Fruit fly (Drosophila melanogaster): ENCODE data around the gene Sec23.

Gene Sec23

DNA sequence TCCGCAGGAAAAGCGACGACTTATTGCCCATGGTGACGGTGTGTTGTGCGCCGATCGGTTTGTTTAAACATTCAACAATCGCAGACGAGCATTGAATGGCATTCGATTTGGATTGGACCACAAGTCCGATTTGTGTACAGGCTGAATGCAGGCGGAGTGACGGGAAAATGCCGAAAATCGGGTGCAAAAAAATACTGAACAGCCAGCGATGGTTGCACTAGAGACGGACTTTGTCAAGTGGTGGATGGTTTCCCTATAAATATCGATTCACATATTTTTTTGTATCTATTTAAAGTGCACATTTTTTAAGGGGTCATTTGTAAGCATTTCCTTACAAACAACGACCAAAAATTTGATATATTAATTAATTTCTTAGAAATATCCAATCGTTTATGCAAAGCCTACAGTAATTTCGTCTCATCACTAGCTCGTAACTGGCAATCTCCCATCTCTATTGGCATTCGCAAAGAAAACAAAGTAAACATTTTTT, 5.9 kb downstream of the Sec23 start, which contains the start of the genes elm and MED27:
TSS of gene elm (minus strand) at position 170 of the 490 bp plus-strand sequence.
TSS of gene MED27 (plus strand) at position 448 of the 490 bp plus-strand sequence.
- TF ChIP-seq Hr83 (GFP tag; optimal IDR thresholded peaks at IDR 0.05; ENCODE audit: poor library complexity, severe bottlenecking) (peak; percentile 50), foxo (GFP tag; optimal IDR thresholded peaks at IDR 0.05) (peak; percentile 41 to 96), sv (GFP tag; optimal IDR thresholded peaks at IDR 0.05) (peak; percentile 91), Hnf4 (GFP tag; optimal IDR thresholded peaks at IDR 0.05) (peak; percentile 95), HLH106 (tag; optimal IDR thresholded peaks at IDR 0.05) (peak; percentile 95), ey (GFP tag; optimal IDR thresholded peaks at IDR 0.05) (peak; percentile 94), dsf (GFP tag; optimal IDR thresholded peaks at IDR 0.05; ENCODE audit: borderline replicate concordance) (peak; percentile 93), N (GFP tag; optimal IDR thresholded peaks at IDR 0.05) (no peak), Hr78 (GFP tag; optimal IDR thresholded peaks at IDR 0.05) (no peak), GATAd (GFP tag; optimal IDR thresholded peaks at IDR 0.05) (peak; percentile 92), Abd-B (GFP tag; optimal IDR thresholded peaks at IDR 0.05) (no peak), pan (optimal IDR thresholded peaks at IDR 0.05) (no peak), Myc (optimal IDR thresholded peaks at IDR 0.05) (no peak), Jra (GFP tag; optimal IDR thresholded peaks at IDR 0.05) (peak; percentile 91), Dfd (GFP tag; optimal IDR thresholded peaks at IDR 0.05) (no peak), dmrt93B (GFP tag; optimal IDR thresholded peaks at IDR 0.05) (peak; percentile 94), fru (GFP tag; optimal IDR thresholded peaks at IDR 0.05) (peak; percentile 93), woc (GFP tag; optimal IDR thresholded peaks at IDR 0.05) (peak; percentile 97), lola (GFP tag; optimal IDR thresholded peaks at IDR 0.05) (no peak), brk (GFP tag; optimal IDR thresholded peaks at IDR 0.05) (no peak), Mio (GFP tag; optimal IDR thresholded peaks at IDR 0.05) (peak; percentile 55), dl (GFP tag; optimal IDR thresholded peaks at IDR 0.05; ENCODE audit: insufficient read depth in 1 of 2, partially characterized antibody in 2 of 2) (no peak), tai (GFP tag; optimal IDR thresholded peaks at IDR 0.05) (no peak), CG9705 (GFP tag; optimal IDR thresholded peaks at IDR 0.05) (peak; percentile 87), Sp1 (GFP tag; optimal IDR thresholded peaks at IDR 0.05) (peak; percentile 91), psq (GFP tag; optimal IDR thresholded peaks at IDR 0.05) (peak; percentile 87), jim (GFP tag; optimal IDR thresholded peaks at IDR 0.05) (peak; percentile 3), CG32264 (GFP tag; optimal IDR thresholded peaks at IDR 0.05) (peak; percentile 81), sage (GFP tag; optimal IDR thresholded peaks at IDR 0.05) (peak; percentile 88), h (GFP tag; optimal IDR thresholded peaks at IDR 0.05) (peak; percentile 95), Rel (GFP tag; optimal IDR thresholded peaks at IDR 0.05) (no peak), Rel (tag; optimal IDR thresholded peaks at IDR 0.05) (peak; percentile 69), Vsx2 (GFP tag; optimal IDR thresholded peaks at IDR 0.05; ENCODE audit: partially characterized antibody) (no peak), rgr (GFP tag; optimal IDR thresholded peaks at IDR 0.05) (peak; percentile 94), usp (GFP tag; optimal IDR thresholded peaks at IDR 0.05) (no peak), OdsH (GFP tag; optimal IDR thresholded peaks at IDR 0.05) (peak; percentile 90), br (GFP tag; optimal IDR thresholded peaks at IDR 0.05) (peak; percentile 93), CrebA (GFP tag; optimal IDR thresholded peaks at IDR 0.05; ENCODE audit: borderline replicate concordance) (no peak), Dif (GFP tag; optimal IDR thresholded peaks at IDR 0.05; ENCODE audit: partially characterized antibody) (peak; percentile 5)

DNA sequence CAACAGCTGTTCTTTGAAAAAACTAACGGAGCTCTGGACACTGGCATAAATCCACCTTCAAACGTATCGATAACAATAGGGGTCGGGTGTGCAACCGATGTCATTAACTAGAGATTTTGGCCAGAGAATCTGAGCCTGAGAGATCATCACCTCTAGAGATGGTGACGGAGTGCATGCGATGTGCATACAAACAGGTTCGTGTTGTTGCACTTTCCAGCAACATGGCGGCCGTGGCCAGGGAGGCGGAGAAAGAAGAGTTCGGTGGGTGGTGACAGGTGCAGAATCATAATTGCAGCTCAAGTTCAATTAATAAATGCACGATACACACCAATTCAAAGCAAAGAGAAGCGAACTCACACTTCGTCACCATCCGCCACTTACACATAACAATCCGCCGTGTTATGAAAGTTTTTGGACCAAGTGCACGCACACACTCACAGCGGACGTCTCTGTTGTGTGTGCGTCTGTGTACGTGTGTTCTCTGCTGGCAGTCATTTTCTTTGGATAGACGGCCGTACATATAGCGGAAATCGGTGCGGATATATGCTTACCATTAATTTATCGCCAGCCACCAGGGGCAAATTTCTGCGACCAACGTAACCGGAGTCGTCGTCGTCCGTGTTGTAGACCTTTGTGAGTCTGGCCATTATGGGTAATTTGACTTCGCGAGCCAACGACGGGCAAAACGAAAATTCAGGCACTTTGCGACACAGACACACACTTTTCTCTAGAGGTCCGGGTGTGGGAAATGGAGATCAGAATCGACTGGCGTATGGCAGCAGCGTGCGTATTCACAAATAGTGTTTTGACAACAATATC, 10.3 kb downstream of the Sec23 start:
- TF ChIP-seq jim (GFP tag; optimal IDR thresholded peaks at IDR 0.05), result no peak
- peak; percentile 5 for TF ChIP-seq OdsH (GFP tag; optimal IDR thresholded peaks at IDR 0.05)
- no peak for TF ChIP-seq CG9705 (GFP tag; optimal IDR thresholded peaks at IDR 0.05)
- no peak for TF ChIP-seq Sp1 (GFP tag; optimal IDR thresholded peaks at IDR 0.05)
- no peak for TF ChIP-seq Rel (GFP tag; optimal IDR thresholded peaks at IDR 0.05)
- no peak for TF ChIP-seq Rel (tag; optimal IDR thresholded peaks at IDR 0.05)
- TF ChIP-seq brk (GFP tag; optimal IDR thresholded peaks at IDR 0.05), result no peak
- TF ChIP-seq N (GFP tag; optimal IDR thresholded peaks at IDR 0.05), result no peak
- no peak for TF ChIP-seq sv (GFP tag; optimal IDR thresholded peaks at IDR 0.05)
- peak; percentile 36 for TF ChIP-seq Hr83 (GFP tag; optimal IDR thresholded peaks at IDR 0.05; ENCODE audit: poor library complexity, severe bottlenecking)
- peak; percentile 39 for TF ChIP-seq h (GFP tag; optimal IDR thresholded peaks at IDR 0.05)
- peak; percentile 2 for TF ChIP-seq rgr (GFP tag; optimal IDR thresholded peaks at IDR 0.05)
- no peak for TF ChIP-seq dmrt93B (GFP tag; optimal IDR thresholded peaks at IDR 0.05)
- TF ChIP-seq psq (GFP tag; optimal IDR thresholded peaks at IDR 0.05), result peak; percentile 3
- TF ChIP-seq Hr78 (GFP tag; optimal IDR thresholded peaks at IDR 0.05), result no peak
- no peak for TF ChIP-seq Dfd (GFP tag; optimal IDR thresholded peaks at IDR 0.05)
- no peak for TF ChIP-seq GATAd (GFP tag; optimal IDR thresholded peaks at IDR 0.05)
- no peak for TF ChIP-seq ey (GFP tag; optimal IDR thresholded peaks at IDR 0.05)
- no peak for TF ChIP-seq pan (optimal IDR thresholded peaks at IDR 0.05)
- TF ChIP-seq usp (GFP tag; optimal IDR thresholded peaks at IDR 0.05), result no peak
- no peak for TF ChIP-seq HLH106 (tag; optimal IDR thresholded peaks at IDR 0.05)
- no peak for TF ChIP-seq CrebA (GFP tag; optimal IDR thresholded peaks at IDR 0.05; ENCODE audit: borderline replicate concordance)
- TF ChIP-seq tai (GFP tag; optimal IDR thresholded peaks at IDR 0.05), result no peak
- no peak for TF ChIP-seq CG32264 (GFP tag; optimal IDR thresholded peaks at IDR 0.05)
- peak in 1 of 2 experiments; percentile 20 for TF ChIP-seq foxo (GFP tag; optimal IDR thresholded peaks at IDR 0.05)
- TF ChIP-seq fru (GFP tag; optimal IDR thresholded peaks at IDR 0.05), result peak; percentile 29
- no peak for TF ChIP-seq Jra (GFP tag; optimal IDR thresholded peaks at IDR 0.05)
- TF ChIP-seq br (GFP tag; optimal IDR thresholded peaks at IDR 0.05), result no peak
- TF ChIP-seq woc (GFP tag; optimal IDR thresholded peaks at IDR 0.05), result no peak
- TF ChIP-seq lola (GFP tag; optimal IDR thresholded peaks at IDR 0.05), result no peak
- no peak for TF ChIP-seq Mio (GFP tag; optimal IDR thresholded peaks at IDR 0.05)
- no peak for TF ChIP-seq Abd-B (GFP tag; optimal IDR thresholded peaks at IDR 0.05)
- TF ChIP-seq Myc (optimal IDR thresholded peaks at IDR 0.05), result no peak
- TF ChIP-seq Dif (GFP tag; optimal IDR thresholded peaks at IDR 0.05; ENCODE audit: partially characterized antibody), result no peak
- no peak for TF ChIP-seq Vsx2 (GFP tag; optimal IDR thresholded peaks at IDR 0.05; ENCODE audit: partially characterized antibody)
- no peak for TF ChIP-seq sage (GFP tag; optimal IDR thresholded peaks at IDR 0.05)
- TF ChIP-seq dsf (GFP tag; optimal IDR thresholded peaks at IDR 0.05; ENCODE audit: borderline replicate concordance), result no peak
- peak; percentile 15 for TF ChIP-seq Hnf4 (GFP tag; optimal IDR thresholded peaks at IDR 0.05)
- no peak for TF ChIP-seq dl (GFP tag; optimal IDR thresholded peaks at IDR 0.05; ENCODE audit: insufficient read depth in 1 of 2, partially characterized antibody in 2 of 2)

Measured in whole organism, wandering third instar larva.